Fruit fly (Drosophila melanogaster) whole organism, embryonic: Measurements from ENCODE around the gene CG14868.

Experiments
- Abd-B ChIP-seq: fragments of 200-800 bp; sonication (Bioruptor generic); optimal IDR thresholded peaks from 2 replicates; lab custom pipeline; 2018; ENCODE audit warnings: missing biosample characterization, mild to moderate bottlenecking, missing genetic modification characterization, moderate library complexity
- Antp ChIP-seq: fragments of 200-800 bp; sonication (Bioruptor generic); optimal IDR thresholded peaks from 3 replicates; lab custom pipeline; 2016; ENCODE audit warnings: missing biosample characterization, missing genetic modification characterization
- Atf-2 ChIP-seq: fragments of 200-800 bp; sonication (Bioruptor generic); optimal IDR thresholded peaks from 2 replicates; lab custom pipeline; 2016; ENCODE audit warnings: missing biosample characterization, missing genetic modification characterization
- BEAF-32 ChIP-seq: fragments of 200-800 bp; sonication (Bioruptor generic); optimal IDR thresholded peaks from 3 replicates; lab custom pipeline; 2017; ENCODE audit warnings: missing biosample characterization, missing genetic modification characterization, mild to moderate bottlenecking, moderate library complexity, missing genetic modification reagents
- CG10274 ChIP-seq: fragments of 200-800 bp; sonication (Bioruptor generic); optimal IDR thresholded peaks from 3 replicates; lab custom pipeline; 2017; ENCODE audit warnings: missing biosample characterization, mild to moderate bottlenecking, missing genetic modification characterization
- CG10959 ChIP-seq: fragments of 200-800 bp; sonication (Bioruptor generic); IDR thresholded peaks from 2 replicates; pipeline ENCODE4 v1.3.6; 2022; ENCODE audit warnings: missing biosample characterization, missing genetic modification characterization
- CG11560 ChIP-seq: fragments of 200-800 bp; sonication (Bioruptor generic); IDR thresholded peaks from 3 replicates; pipeline ENCODE4 v1.3.6; 2022; ENCODE audit warnings: missing biosample characterization, missing genetic modification characterization
- CG12219 ChIP-seq: fragments of 200-800 bp; sonication (Bioruptor generic); optimal IDR thresholded peaks from 3 replicates; lab custom pipeline; 2018; ENCODE audit warnings: missing biosample characterization, mild to moderate bottlenecking, missing genetic modification characterization
- CG13894 ChIP-seq: fragments of 200-800 bp; sonication (Bioruptor generic); optimal IDR thresholded peaks from 3 replicates; lab custom pipeline; 2018; ENCODE audit warnings: missing biosample characterization, mild to moderate bottlenecking, missing genetic modification characterization, moderate library complexity
- CG18599 ChIP-seq: fragments of 200-800 bp; sonication (Bioruptor generic); optimal IDR thresholded peaks from 3 replicates; lab custom pipeline; 2017; ENCODE audit warnings: missing biosample characterization, missing genetic modification characterization, mild to moderate bottlenecking, moderate library complexity, missing genetic modification reagents
- CG18764 ChIP-seq: fragments of 200-800 bp; sonication (Bioruptor generic); optimal IDR thresholded peaks from 3 replicates; lab custom pipeline; 2016; ENCODE audit warnings: missing biosample characterization, missing genetic modification characterization
- CG2129 ChIP-seq: fragments of 200-800 bp; sonication (Bioruptor generic); IDR thresholded peaks from 2 replicates; pipeline ENCODE4 v1.3.6; 2022; ENCODE audit warnings: missing biosample characterization, missing genetic modification characterization; ENCODE audit not compliant: partially characterized antibody
- CG2875 ChIP-seq: fragments of 200-800 bp; sonication (Bioruptor generic); optimal IDR thresholded peaks from 2 replicates; lab custom pipeline; 2017; ENCODE audit warnings: missing biosample characterization, mild to moderate bottlenecking, missing genetic modification characterization, missing genetic modification reagents
- CG2889 ChIP-seq: fragments of 200-800 bp; sonication (Bioruptor generic); IDR thresholded peaks from 3 replicates; pipeline ENCODE4 v1.3.6; 2022; ENCODE audit warnings: missing biosample characterization, missing genetic modification characterization
- CG30431 ChIP-seq: fragments of 200-800 bp; sonication (Bioruptor generic); optimal IDR thresholded peaks from 2 replicates; lab custom pipeline; 2017; ENCODE audit warnings: missing biosample characterization, missing genetic modification characterization
- CG31365 ChIP-seq: fragments of 200-800 bp; sonication (Bioruptor generic); optimal IDR thresholded peaks from 2 replicates; lab custom pipeline; 2018; ENCODE audit warnings: missing biosample characterization, mild to moderate bottlenecking, missing genetic modification characterization
- CG33557 ChIP-seq: fragments of 200-800 bp; sonication (Bioruptor generic); optimal IDR thresholded peaks from 2 replicates; lab custom pipeline; 2019; ENCODE audit warnings: missing biosample characterization, mild to moderate bottlenecking, missing genetic modification characterization, moderate library complexity
- CG3847 ChIP-seq: fragments of 200-800 bp; sonication (Bioruptor generic); IDR thresholded peaks from 2 replicates; pipeline ENCODE4 v1.3.6; 2022; ENCODE audit warnings: missing biosample characterization, missing genetic modification characterization
- CG4328 ChIP-seq: fragments of 200-800 bp; sonication (Bioruptor generic); optimal IDR thresholded peaks from 3 replicates; lab custom pipeline; 2017; ENCODE audit warnings: missing biosample characterization, missing genetic modification reagents, missing genetic modification characterization
- CG4617 ChIP-seq: fragments of 200-800 bp; sonication (Bioruptor generic); optimal IDR thresholded peaks from 3 replicates; lab custom pipeline; 2016; ENCODE audit warnings: missing biosample characterization, missing genetic modification characterization, borderline replicate concordance
- CG6272 ChIP-seq: fragments of 200-800 bp; sonication (Bioruptor generic); IDR thresholded peaks from 2 replicates; pipeline ENCODE4 v1.3.6; 2022; ENCODE audit warnings: missing biosample characterization, missing genetic modification characterization
- CG7357 ChIP-seq: fragments of 200-800 bp; sonication (Bioruptor generic); IDR thresholded peaks from 3 replicates; pipeline ENCODE4 v1.3.6; 2022; ENCODE audit warnings: missing biosample characterization, missing genetic modification characterization
- CG8924 ChIP-seq: fragments of 200-800 bp; optimal IDR thresholded peaks from 3 replicates; lab custom pipeline; 2019; ENCODE audit warnings: missing biosample characterization, mild to moderate bottlenecking, missing genetic modification characterization, moderate library complexity
- Fer3 ChIP-seq: fragments of 200-800 bp; sonication (Bioruptor generic); optimal IDR thresholded peaks from 2 replicates; lab custom pipeline; 2018; ENCODE audit warnings: missing biosample characterization, mild to moderate bottlenecking, missing genetic modification characterization, moderate library complexity
- HLH3B ChIP-seq: fragments of 200-800 bp; sonication (Bioruptor generic); IDR thresholded peaks from 2 replicates; pipeline ENCODE4 v1.3.6; 2022; ENCODE audit warnings: missing biosample characterization, missing genetic modification characterization
- HLH54F ChIP-seq: fragments of 200-800 bp; sonication (Bioruptor generic); optimal IDR thresholded peaks from 3 replicates; lab custom pipeline; 2016; ENCODE audit warnings: missing biosample characterization, missing genetic modification characterization
- Hr3 ChIP-seq: fragments of 200-800 bp; sonication (Bioruptor generic); optimal IDR thresholded peaks from 3 replicates; lab custom pipeline; 2016; ENCODE audit warnings: missing biosample characterization, missing genetic modification characterization
- Hr78 ChIP-seq, 2 experiments: fragments of 200-800 bp in 1 of 2; fragments of >200 bp in 1 of 2; sonication (Bioruptor generic) in 1 of 2; optimal IDR thresholded peaks; 2 replicates each; lab custom pipeline; 2017 to 2019; ENCODE audit warnings: missing biosample characterization in 2 of 2, missing genetic modification characterization in 2 of 2, mild to moderate bottlenecking in 1 of 2, moderate library complexity in 1 of 2
- NC2β ChIP-seq: fragments of 200-800 bp; sonication (Bioruptor generic); optimal IDR thresholded peaks from 2 replicates; lab custom pipeline; 2016; ENCODE audit warnings: missing biosample characterization, missing genetic modification characterization
- NFAT ChIP-seq: fragments of 200-800 bp; sonication (Bioruptor generic); IDR thresholded peaks from 2 replicates; pipeline ENCODE4 v1.3.6; 2022; ENCODE audit warnings: missing biosample characterization, missing genetic modification characterization
- Neu2 ChIP-seq: fragments of 200-800 bp; sonication (Bioruptor generic); optimal IDR thresholded peaks from 3 replicates; lab custom pipeline; 2016; ENCODE audit warnings: missing biosample characterization, missing genetic modification characterization, borderline replicate concordance
- Sox102F ChIP-seq: fragments of 200-800 bp; sonication (Bioruptor generic); optimal IDR thresholded peaks from 2 replicates; lab custom pipeline; 2018; ENCODE audit warnings: missing biosample characterization, mild to moderate bottlenecking, missing genetic modification characterization, moderate library complexity
- Taf1 ChIP-seq: fragments of 200-800 bp; sonication (Bioruptor generic); IDR thresholded peaks from 2 replicates; pipeline ENCODE4 v1.3.6; 2022; ENCODE audit warnings: missing biosample characterization, missing genetic modification characterization
- Tbp ChIP-seq: fragments of >200 bp; optimal IDR thresholded peaks from 2 replicates; lab custom pipeline; 2018; ENCODE audit warnings: missing biosample characterization, missing genetic modification characterization
- Xrp1 ChIP-seq: fragments of 200-800 bp; sonication (Bioruptor generic); IDR thresholded peaks from 2 replicates; pipeline ENCODE4 v1.3.6; 2022; ENCODE audit warnings: missing biosample characterization, missing genetic modification characterization
- dm ChIP-seq: fragments of 200-800 bp; sonication (Bioruptor generic); optimal IDR thresholded peaks from 3 replicates; lab custom pipeline; 2016; ENCODE audit warnings: missing biosample characterization, missing genetic modification characterization
- fd96Cb ChIP-seq: fragments of 200-800 bp; sonication (Bioruptor generic); optimal IDR thresholded peaks from 2 replicates; lab custom pipeline; 2018; ENCODE audit warnings: missing biosample characterization, mild to moderate bottlenecking, missing genetic modification characterization, moderate library complexity
- kah ChIP-seq: fragments of 200-800 bp; sonication (Bioruptor generic); optimal IDR thresholded peaks from 2 replicates; lab custom pipeline; 2018; ENCODE audit warnings: missing biosample characterization, mild to moderate bottlenecking, missing genetic modification characterization
- kay ChIP-seq: fragments of 200-800 bp; sonication (Bioruptor generic); optimal IDR thresholded peaks from 2 replicates; lab custom pipeline; 2016; ENCODE audit warnings: missing biosample characterization, missing genetic modification characterization
- klu ChIP-seq: fragments of 200-800 bp; sonication (Bioruptor generic); IDR thresholded peaks from 2 replicates; pipeline ENCODE4 v1.3.6; 2022; ENCODE audit warnings: missing biosample characterization, missing genetic modification characterization
- kni ChIP-seq: fragments of 200-800 bp; sonication (Bioruptor generic); optimal IDR thresholded peaks from 3 replicates; lab custom pipeline; 2017; ENCODE audit warnings: mild to moderate bottlenecking, missing biosample characterization, missing genetic modification reagents, missing genetic modification characterization
- lilli ChIP-seq: fragments of 200-800 bp; sonication (Bioruptor generic); optimal IDR thresholded peaks from 3 replicates; lab custom pipeline; 2016; ENCODE audit warnings: missing biosample characterization, missing genetic modification characterization
- p53 ChIP-seq: fragments of 200-800 bp; sonication (Bioruptor generic); optimal IDR thresholded peaks from 2 replicates; lab custom pipeline; 2016; ENCODE audit warnings: missing biosample characterization, missing genetic modification characterization
- pfk ChIP-seq: fragments of 200-800 bp; sonication (Bioruptor generic); optimal IDR thresholded peaks from 2 replicates; lab custom pipeline; 2018; ENCODE audit warnings: missing biosample characterization, mild to moderate bottlenecking, missing genetic modification characterization, moderate library complexity
- repo ChIP-seq: fragments of 200-800 bp; sonication (Bioruptor generic); optimal IDR thresholded peaks from 2 replicates; lab custom pipeline; 2016; ENCODE audit warnings: missing biosample characterization, missing genetic modification characterization
- ro ChIP-seq: fragments of 200-800 bp; sonication (Bioruptor generic); IDR thresholded peaks from 2 replicates; pipeline ENCODE4 v1.3.6; 2022; ENCODE audit warnings: missing biosample characterization, missing genetic modification characterization
- run ChIP-seq: fragments of 200-800 bp; sonication (Bioruptor generic); optimal IDR thresholded peaks from 3 replicates; lab custom pipeline; 2018; ENCODE audit warnings: missing biosample characterization, mild to moderate bottlenecking, missing genetic modification characterization
- sim ChIP-seq: fragments of 200-800 bp; sonication (Bioruptor generic); IDR thresholded peaks from 2 replicates; pipeline ENCODE4 v1.3.6; 2022; ENCODE audit warnings: missing biosample characterization, missing genetic modification characterization

Gene CG14868

dm6 chr3R:15409110-15409771 lies 39.5 kb upstream of the CG14868 start (continued):
- TF ChIP-seq CG6272 (GFP tag; lab: Robert Waterston, UW) (0 out of 2 replicates have a peak, but pooled peaks have one; percentile 8), NC2β (GFP tag; lab: Kevin White, UChicago) (no peak), CG18599 (GFP tag; lab: Kevin White, UChicago) (no peak), kni (GFP tag; lab: Kevin White, UChicago) (no peak), CG3847 (GFP tag; lab: Robert Waterston, UW) (no peak), CG33557 (GFP tag; lab: Kevin White, UChicago) (no peak), Sox102F (peak; percentile 3), dm (no peak)

dm6 chr3R:15408131-15408731 lies 38.5 kb upstream of the CG14868 start, which contains the start of gene Atx2:
Gene Atx2, plus strand, starts transcription at chr3R:15408423.
- TF ChIP-seq ro (GFP tag; lab: Robert Waterston, UW): no peak
- TF ChIP-seq sim: no peak
- no peak for TF ChIP-seq kah (GFP tag; lab: Kevin White, UChicago)
- no peak for TF ChIP-seq CG10959 (GFP tag; lab: Robert Waterston, UW)
- TF ChIP-seq Tbp (GFP tag; lab: Kevin White, UChicago): no peak
- TF ChIP-seq Neu2 (GFP tag; lab: Kevin White, UChicago): no peak
- TF ChIP-seq CG2889: no peak
- TF ChIP-seq pfk (GFP tag; lab: Kevin White, UChicago): no peak
- TF ChIP-seq NFAT (GFP tag; lab: Robert Waterston, UW): peak; percentile 66
- TF ChIP-seq Taf1 (GFP tag; lab: Robert Waterston, UW): no peak
- no peak for TF ChIP-seq CG30431 (GFP tag; lab: Kevin White, UChicago)
- TF ChIP-seq HLH3B (GFP tag; lab: Robert Waterston, UW): peak; percentile 43; the same call in 1 of the 2 replicates
- TF ChIP-seq Fer3 (tag; lab: Kevin White, UChicago): no peak
- TF ChIP-seq Abd-B (GFP tag; lab: Kevin White, UChicago): peak; percentile 30
- peak; percentile 100 for TF ChIP-seq CG11560 (tag; lab: Robert Waterston, UW)
- no peak for TF ChIP-seq CG4328 (GFP tag; lab: Kevin White, UChicago)
- TF ChIP-seq CG7357 (GFP tag; lab: Robert Waterston, UW): no peak
- no peak for TF ChIP-seq CG13894 (tag; lab: Kevin White, UChicago)
- TF ChIP-seq CG8924: peak; percentile 18
- peak; percentile 59 for TF ChIP-seq HLH54F
- peak; percentile 99 for TF ChIP-seq BEAF-32 (GFP tag; lab: Kevin White, UChicago)
- TF ChIP-seq Xrp1 (GFP tag; lab: Robert Waterston, UW): peak; percentile 38
- no peak for TF ChIP-seq repo
- no peak for TF ChIP-seq CG12219 (GFP tag; lab: Kevin White, UChicago)
- no peak for TF ChIP-seq p53 (GFP tag; lab: Kevin White, UChicago)
- TF ChIP-seq Hr3 (GFP tag; lab: Kevin White, UChicago): no peak
- TF ChIP-seq Atf-2 (GFP tag; lab: Kevin White, UChicago): peak; percentile 4
- no peak for TF ChIP-seq fd96Cb (tag; lab: Kevin White, UChicago)
- no peak for TF ChIP-seq CG10274 (GFP tag; lab: Kevin White, UChicago)
- TF ChIP-seq CG2129 (GFP tag; lab: Robert Waterston, UW): peak; percentile 87
- no peak for TF ChIP-seq Hr78 (GFP tag; optimal IDR thresholded peaks at IDR 0.05; lab: Kevin White, UChicago)
- peak; percentile 60; the same call in 1 of the 2 replicates for TF ChIP-seq klu
- no peak for TF ChIP-seq CG31365 (tag; lab: Kevin White, UChicago)
- peak; percentile 45 for TF ChIP-seq Antp (GFP tag; lab: Kevin White, UChicago)
- TF ChIP-seq CG4617 (GFP tag; lab: Kevin White, UChicago): peak; percentile 97
- TF ChIP-seq lilli (GFP tag; lab: Kevin White, UChicago): peak; percentile 50
- no peak for TF ChIP-seq CG2875
- TF ChIP-seq NC2β (GFP tag; lab: Kevin White, UChicago): no peak
- no peak for TF ChIP-seq kay (GFP tag; lab: Kevin White, UChicago)
- no peak for TF ChIP-seq CG18764 (GFP tag; lab: Kevin White, UChicago)
- TF ChIP-seq run: no peak
